Fruit fly (Drosophila melanogaster) whole organism, pupa: ENCODE data around the gene Nup43.

Experiments used
- CG10348 ChIP-seq: fragments of 200-800 bp; sonication (Bioruptor generic); IDR thresholded peaks from 2 replicates; pipeline ENCODE4 v1.3.6; 2022; ENCODE audit warnings: missing biosample characterization, missing genetic modification characterization
- CG12605 ChIP-seq: fragments of 200-800 bp; sonication (Bioruptor generic); IDR thresholded peaks from 2 replicates; pipeline ENCODE4 v1.3.6; 2022; ENCODE audit warnings: missing biosample characterization, missing genetic modification characterization
- CG13204 ChIP-seq: fragments of 200-800 bp; sonication (Bioruptor generic); optimal IDR thresholded peaks from 2 replicates; lab custom pipeline; 2018; ENCODE audit warnings: missing biosample characterization, mild to moderate bottlenecking, missing genetic modification characterization, moderate library complexity
- CG14655 ChIP-seq: fragments of 200-800 bp; sonication (Bioruptor generic); optimal IDR thresholded peaks from 3 replicates; lab custom pipeline; 2017; ENCODE audit warnings: mild to moderate bottlenecking, missing biosample characterization, missing genetic modification reagents, missing genetic modification characterization
- CG15710 ChIP-seq: fragments of 200-800 bp; sonication (Bioruptor generic); optimal IDR thresholded peaks from 2 replicates; lab custom pipeline; 2018; ENCODE audit warnings: missing biosample characterization, mild to moderate bottlenecking, missing genetic modification characterization, moderate library complexity
- CG17806 ChIP-seq: fragments of 200-800 bp; sonication (Bioruptor generic); optimal IDR thresholded peaks from 2 replicates; lab custom pipeline; 2018; ENCODE audit warnings: missing biosample characterization, mild to moderate bottlenecking, missing genetic modification characterization, moderate library complexity
- CG32121 ChIP-seq: fragments of 200-800 bp; sonication (Bioruptor generic); IDR thresholded peaks from 2 replicates; pipeline ENCODE4 v1.3.6; 2022; ENCODE audit warnings: missing biosample characterization, missing genetic modification characterization
- CG4496 ChIP-seq: fragments of 200-800 bp; sonication (Bioruptor generic); IDR thresholded peaks from 3 replicates; pipeline ENCODE4 v1.3.6; 2022; ENCODE audit warnings: missing biosample characterization, missing genetic modification characterization
- CG8159 ChIP-seq: fragments of 200-800 bp; sonication (Bioruptor generic); optimal IDR thresholded peaks from 3 replicates; lab custom pipeline; 2018; ENCODE audit warnings: missing biosample characterization, mild to moderate bottlenecking, missing genetic modification characterization, moderate library complexity
- CG8301 ChIP-seq: fragments of 200-800 bp; sonication (Bioruptor generic); optimal IDR thresholded peaks from 2 replicates; lab custom pipeline; 2018; ENCODE audit warnings: missing biosample characterization, mild to moderate bottlenecking, missing genetic modification characterization
- CG9948 ChIP-seq: fragments of 200-800 bp; sonication (Bioruptor generic); optimal IDR thresholded peaks from 2 replicates; lab custom pipeline; 2018; ENCODE audit warnings: missing biosample characterization, mild to moderate bottlenecking, missing genetic modification characterization, moderate library complexity
- D1 ChIP-seq: fragments of 200-800 bp; sonication (Bioruptor generic); optimal IDR thresholded peaks from 2 replicates; lab custom pipeline; 2018; ENCODE audit warnings: missing biosample characterization, mild to moderate bottlenecking, missing genetic modification characterization, moderate library complexity
- Ets98B ChIP-seq: fragments of 200-800 bp; sonication (Bioruptor generic); IDR thresholded peaks from 2 replicates; pipeline ENCODE4 v1.3.6; 2022; ENCODE audit warnings: missing biosample characterization, missing genetic modification characterization
- Pif1A ChIP-seq: fragments of 200-800 bp; sonication (Bioruptor generic); optimal IDR thresholded peaks from 3 replicates; lab custom pipeline; 2016; ENCODE audit warnings: missing biosample characterization, missing genetic modification characterization
- Pif1B ChIP-seq: fragments of 200-800 bp; sonication (Bioruptor generic); optimal IDR thresholded peaks from 3 replicates; lab custom pipeline; 2016; ENCODE audit warnings: missing biosample characterization, missing genetic modification characterization
- Snoo ChIP-seq: fragments of 200-800 bp; sonication (Bioruptor generic); optimal IDR thresholded peaks from 3 replicates; lab custom pipeline; 2017; ENCODE audit warnings: missing biosample characterization, mild to moderate bottlenecking, missing genetic modification characterization, inconsistent platforms
- fd96Ca ChIP-seq: fragments of 200-800 bp; sonication (Bioruptor generic); IDR thresholded peaks from 3 replicates; pipeline ENCODE4 v1.3.6; 2022; ENCODE audit warnings: missing biosample characterization, missing genetic modification characterization
- gl ChIP-seq: fragments of 200-800 bp; sonication (Bioruptor generic); optimal IDR thresholded peaks from 2 replicates; lab custom pipeline; 2018; ENCODE audit warnings: missing biosample characterization, mild to moderate bottlenecking, missing genetic modification characterization
- rn ChIP-seq: fragments of 200-800 bp; sonication (Bioruptor generic); IDR thresholded peaks from 2 replicates; pipeline ENCODE4 v1.3.6; 2022; ENCODE audit warnings: missing biosample characterization, missing genetic modification characterization

Nup43 gene

dm6 chr3R:18365978-18366643, at the start of gene Nup43, which contains the start of gene WRNexo:
TSS of gene Nup43 (plus strand) at chr3R:18366638.
TSS of gene WRNexo (minus strand) at chr3R:18366162.
- no peak for TF ChIP-seq CG32121 (GFP tag; lab: Robert Waterston, UW)
- peak; percentile 20 for TF ChIP-seq CG17806 (tag; lab: Kevin White, UChicago)
- peak; percentile 45 for TF ChIP-seq CG15710
- TF ChIP-seq CG8159 (tag; lab: Kevin White, UChicago), result peak; percentile 45
- no peak for TF ChIP-seq CG10348
- TF ChIP-seq fd96Ca (GFP tag; lab: Robert Waterston, UW), result 0 out of 3 replicates have a peak, but pooled peaks have one; percentile 29
- TF ChIP-seq Ets98B (GFP tag; lab: Robert Waterston, UW), result no peak
- no peak for TF ChIP-seq CG13204 (GFP tag; lab: Kevin White, UChicago)
- peak; percentile 47 for TF ChIP-seq CG14655 (GFP tag; lab: Kevin White, UChicago)

dm6 chr3R:18328842-18329241, 37.6 kb upstream of the Nup43 start, which contains the start of gene naz:
TSS of gene naz (minus strand) at chr3R:18328942.
- no peak for TF ChIP-seq gl (tag; lab: Kevin White, UChicago)
- peak; percentile 5 for TF ChIP-seq CG14655 (GFP tag; lab: Kevin White, UChicago)

- TF ChIP-seq rn (GFP tag; lab: Robert Waterston, UW), result no peak
- no peak for TF ChIP-seq CG8301 (tag; lab: Kevin White, UChicago)
- TF ChIP-seq Pif1B (GFP tag; lab: Kevin White, UChicago), result no peak
- TF ChIP-seq CG12605 (GFP tag; lab: Robert Waterston, UW), result no peak
- TF ChIP-seq CG9948 (tag; lab: Kevin White, UChicago), result no peak
- TF ChIP-seq CG17806 (tag; lab: Kevin White, UChicago), result no peak
- TF ChIP-seq gl (tag; lab: Kevin White, UChicago), result no peak
- TF ChIP-seq CG4496 (GFP tag; lab: Robert Waterston, UW), result no peak
- TF ChIP-seq CG32121 (GFP tag; lab: Robert Waterston, UW), result no peak
- TF ChIP-seq fd96Ca (GFP tag; lab: Robert Waterston, UW), result no peak
- no peak for TF ChIP-seq CG14655 (GFP tag; lab: Kevin White, UChicago)
- TF ChIP-seq Pif1A (GFP tag; lab: Kevin White, UChicago), result no peak
- TF ChIP-seq CG13204 (GFP tag; lab: Kevin White, UChicago), result no peak
Measured at dm6 chr3R:18338493-18338892, 27.9 kb upstream of the Nup43 start.

dm6 chr3R:18355781-18356180, 10.7 kb upstream of the Nup43 start:
- TF ChIP-seq CG4496 (GFP tag; lab: Robert Waterston, UW) (no peak), D1 (tag; lab: Kevin White, UChicago) (no peak), CG8159 (tag; lab: Kevin White, UChicago) (no peak), CG14655 (GFP tag; lab: Kevin White, UChicago) (no peak), CG8301 (tag; lab: Kevin White, UChicago) (no peak), rn (GFP tag; lab: Robert Waterston, UW) (no peak), CG13204 (GFP tag; lab: Kevin White, UChicago) (no peak), Snoo (tag; lab: Kevin White, UChicago) (no peak)

dm6 chr3R:18360630-18361260, 5.7 kb upstream of the Nup43 start, which contains the start of gene CG15803:
TSS of gene CG15803 (minus strand) at chr3R:18360728.
- TF ChIP-seq CG32121 (GFP tag; lab: Robert Waterston, UW) (no peak), CG10348 (no peak), Ets98B (GFP tag; lab: Robert Waterston, UW) (no peak), CG17806 (tag; lab: Kevin White, UChicago) (no peak), CG15710 (no peak), CG8159 (tag; lab: Kevin White, UChicago) (no peak), CG12605 (GFP tag; lab: Robert Waterston, UW) (no peak), CG13204 (GFP tag; lab: Kevin White, UChicago) (peak; percentile 4), CG4496 (GFP tag; lab: Robert Waterston, UW) (0 out of 3 replicates have a peak, but pooled peaks have one; percentile 32), Pif1B (GFP tag; lab: Kevin White, UChicago) (no peak)

dm6 chr3R:18361694-18362093, 4.7 kb upstream of the Nup43 start, which contains the start of gene hmw:
TSS of gene hmw (plus strand) at chr3R:18361994.
- no peak for TF ChIP-seq CG13204 (GFP tag; lab: Kevin White, UChicago)
- TF ChIP-seq gl (tag; lab: Kevin White, UChicago), result no peak
- no peak for TF ChIP-seq CG12605 (GFP tag; lab: Robert Waterston, UW)
- TF ChIP-seq fd96Ca (GFP tag; lab: Robert Waterston, UW), result no peak
- TF ChIP-seq rn (GFP tag; lab: Robert Waterston, UW), result no peak
- no peak for TF ChIP-seq CG10348
- no peak for TF ChIP-seq CG15710
- TF ChIP-seq Ets98B (GFP tag; lab: Robert Waterston, UW), result no peak
- no peak for TF ChIP-seq D1 (tag; lab: Kevin White, UChicago)
- TF ChIP-seq CG14655 (GFP tag; lab: Kevin White, UChicago), result no peak
- no peak for TF ChIP-seq CG4496 (GFP tag; lab: Robert Waterston, UW)
- no peak for TF ChIP-seq Snoo (tag; lab: Kevin White, UChicago)
